Worm (Caenorhabditis elegans): ENCODE data around the gene C17H12.11.
A peak's percentile ranks its signal among the peaks of the same experiment; 100 is the strongest.

C17H12.11 gene

DNA sequence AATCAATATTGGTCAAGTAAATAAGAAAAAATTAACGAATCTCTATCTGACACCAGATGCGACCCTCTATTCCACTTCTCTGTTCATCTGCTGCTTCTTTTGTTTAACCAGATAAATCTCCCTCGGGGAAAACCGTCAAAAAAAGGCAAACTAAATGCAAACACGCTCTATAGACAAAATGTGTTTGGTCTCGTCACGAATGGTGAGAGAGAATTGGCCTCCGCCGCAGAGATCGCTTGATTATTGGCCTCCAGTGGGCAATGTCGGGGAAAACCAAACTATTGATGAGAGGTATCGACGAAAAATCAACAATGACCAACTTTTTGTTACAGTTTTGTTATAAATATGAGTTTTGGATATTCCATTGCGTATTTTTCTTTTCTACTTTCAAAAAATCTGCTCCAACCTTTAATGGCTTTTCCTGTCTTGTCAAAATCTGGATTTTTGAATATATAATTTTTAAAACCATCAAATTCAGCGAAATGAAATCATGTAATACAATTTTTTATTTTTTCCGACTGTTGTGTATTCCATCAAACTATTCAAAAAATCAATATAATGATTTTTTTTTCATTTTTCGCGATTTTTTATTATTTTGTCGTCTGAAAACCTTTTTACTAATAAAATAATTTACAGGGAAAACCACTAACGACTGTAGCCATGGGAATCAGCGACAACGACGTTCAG, 11.6 kb upstream of the C17H12.11 start, which contains the start of the genes C17H12.2 and vha-8 (continued):
- TF ChIP-seq nhr-76 (tag; optimal IDR thresholded peaks at IDR 0.05) (peak; percentile 35), mef-2 (tag; optimal IDR thresholded peaks at IDR 0.05) (peak; percentile 66), aly-2 (tag; optimal IDR thresholded peaks at IDR 0.05) (peak; percentile 84), C34B4.2 (tag; optimal IDR thresholded peaks at IDR 0.05) (no peak), unc-62 (GFP tag; optimal IDR thresholded peaks at IDR 0.05) (no peak), egl-27 (tag; optimal IDR thresholded peaks at IDR 0.05) (peak; percentile 38 to 76), nhr-11 (tag; optimal IDR thresholded peaks at IDR 0.05) (peak; percentile 47), isw-1 (GFP tag; IDR thresholded peaks at IDR 0.05) (peak; percentile 89), elt-2 (tag; optimal IDR thresholded peaks at IDR 0.05) (peak; percentile 7), zip-4 (GFP tag; optimal IDR thresholded peaks at IDR 0.05) (peak; percentile 69), egl-13 (tag; optimal IDR thresholded peaks at IDR 0.05) (peak; percentile 67), swsn-7 (tag; optimal IDR thresholded peaks at IDR 0.05) (peak; percentile 93), ces-1 (GFP tag; optimal IDR thresholded peaks at IDR 0.05) (no peak), ceh-90 (tag; optimal IDR thresholded peaks at IDR 0.05) (no peak), nhr-28 (tag; optimal IDR thresholded peaks at IDR 0.05) (no peak), ceh-63 (GFP tag; optimal IDR thresholded peaks at IDR 0.05) (no peak), xbp-1 (tag; optimal IDR thresholded peaks at IDR 0.05) (peak; percentile 92), unc-30 (tag; optimal IDR thresholded peaks at IDR 0.05) (no peak), tbx-2 (tag; optimal IDR thresholded peaks at IDR 0.05) (peak; percentile 93), skn-1 (tag; optimal IDR thresholded peaks at IDR 0.05) (peak; percentile 88), unc-130 (tag; optimal IDR thresholded peaks at IDR 0.05) (peak; percentile 97), dsc-1 (tag; optimal IDR thresholded peaks at IDR 0.05) (peak; percentile 89), fkh-10 (GFP tag; optimal IDR thresholded peaks at IDR 0.05) (peak; percentile 55), fkh-4 (tag; optimal IDR thresholded peaks at IDR 0.05; ENCODE audit: borderline replicate concordance) (peak; percentile 45), efl-1 (optimal IDR thresholded peaks at IDR 0.05) (peak; percentile 90 to 95), efl-1 (GFP tag; optimal IDR thresholded peaks at IDR 0.05 in 1 of 2) (peak; percentile 81 to 98), jun-1 (tag; optimal IDR thresholded peaks at IDR 0.05) (peak; percentile 90), nhr-85 (tag) (peak; percentile 94), vab-15 (tag; optimal IDR thresholded peaks at IDR 0.05) (peak; percentile 96), nhr-77 (tag; optimal IDR thresholded peaks at IDR 0.05) (peak; percentile 98), ceh-88 (GFP tag; IDR thresholded peaks at IDR 0.05) (no peak; the same call in 1 of the 2 replicates), lsy-2 (tag; optimal IDR thresholded peaks at IDR 0.05) (peak; percentile 93 to 96), nhr-237 (tag; optimal IDR thresholded peaks at IDR 0.05) (peak; percentile 92), mep-1 (tag; optimal IDR thresholded peaks at IDR 0.05) (peak; percentile 98)

DNA sequence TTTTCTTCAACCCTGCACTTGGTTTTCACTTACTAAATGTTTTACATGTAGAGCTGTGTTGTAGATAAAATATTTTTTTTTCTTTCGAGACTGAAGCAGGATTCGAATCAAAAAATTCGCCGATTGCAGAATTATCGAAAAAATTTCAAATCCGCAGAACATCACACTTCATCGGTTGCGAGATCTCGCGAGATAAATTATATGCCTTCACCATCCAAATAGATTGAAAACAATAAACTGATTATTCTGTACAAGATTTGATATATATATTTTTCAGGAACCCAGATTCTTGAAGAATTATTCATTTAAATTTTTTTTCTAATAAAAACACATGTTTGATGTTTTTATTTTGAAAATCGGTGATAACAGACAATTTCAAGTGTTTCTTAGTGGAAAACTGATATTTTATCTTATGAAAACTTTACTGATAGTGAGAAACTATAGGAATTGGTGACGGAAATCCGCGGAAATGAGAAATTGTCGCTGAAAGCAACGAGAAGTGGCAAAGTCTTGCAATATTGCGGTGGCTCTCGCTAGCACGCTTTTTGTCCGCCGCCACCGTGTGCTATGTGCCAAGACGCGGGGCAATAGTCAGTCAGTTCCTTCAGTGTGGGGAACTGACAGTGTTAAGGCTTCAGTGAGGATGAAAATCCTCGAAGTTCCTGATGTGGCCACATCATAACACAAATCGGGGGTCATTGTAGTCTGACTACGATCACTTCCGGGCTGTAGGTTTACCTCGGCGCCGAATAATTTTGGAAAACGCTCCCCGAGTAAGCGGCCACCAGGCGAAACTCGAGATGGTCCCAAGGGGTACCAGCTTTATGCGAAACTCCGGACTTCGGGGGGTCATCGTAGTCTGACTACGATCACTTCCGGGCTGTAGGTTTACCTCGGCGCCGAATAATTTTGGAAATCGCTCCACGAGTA, 9.5 kb upstream of the C17H12.11 start:
- TF ChIP-seq egl-13 (tag; optimal IDR thresholded peaks at IDR 0.05) (no peak), ceh-90 (tag; optimal IDR thresholded peaks at IDR 0.05) (no peak), unc-30 (tag; optimal IDR thresholded peaks at IDR 0.05) (no peak), F16B12.6 (tag; optimal IDR thresholded peaks at IDR 0.05) (no peak), irx-1 (tag; optimal IDR thresholded peaks at IDR 0.05) (no peak), jun-1 (tag; optimal IDR thresholded peaks at IDR 0.05) (no peak), alr-1 (tag; optimal IDR thresholded peaks at IDR 0.05; ENCODE audit: borderline replicate concordance) (no peak), dsc-1 (tag; optimal IDR thresholded peaks at IDR 0.05) (no peak), tbx-2 (tag; optimal IDR thresholded peaks at IDR 0.05) (no peak), snu-23 (GFP tag; optimal IDR thresholded peaks at IDR 0.05) (peak; percentile 35), swsn-7 (tag; optimal IDR thresholded peaks at IDR 0.05) (no peak), lin-39 (tag; optimal IDR thresholded peaks at IDR 0.05) (no peak), ztf-11 (tag; optimal IDR thresholded peaks at IDR 0.05) (no peak), mab-9 (GFP tag; IDR thresholded peaks at IDR 0.05) (no peak), ceh-63 (GFP tag; optimal IDR thresholded peaks at IDR 0.05) (no peak), unc-86 (tag; optimal IDR thresholded peaks at IDR 0.05) (no peak), pag-3 (tag; optimal IDR thresholded peaks at IDR 0.05; ENCODE audit: borderline replicate concordance, insufficient read depth) (no peak), nhr-84 (tag; optimal IDR thresholded peaks at IDR 0.05) (no peak), mdl-1 (tag; optimal IDR thresholded peaks at IDR 0.05) (no peak), unc-62 (GFP tag; optimal IDR thresholded peaks at IDR 0.05) (no peak), mep-1 (tag; optimal IDR thresholded peaks at IDR 0.05) (no peak), sup-37 (GFP tag; optimal IDR thresholded peaks at IDR 0.05) (no peak), pqm-1 (tag; optimal IDR thresholded peaks at IDR 0.05) (no peak), fkh-10 (GFP tag; optimal IDR thresholded peaks at IDR 0.05) (no peak), xbp-1 (tag; optimal IDR thresholded peaks at IDR 0.05) (no peak), snpc-4 (tag; optimal IDR thresholded peaks at IDR 0.05) (peak; percentile 49), skn-1 (tag; optimal IDR thresholded peaks at IDR 0.05) (no peak), ces-1 (GFP tag; optimal IDR thresholded peaks at IDR 0.05) (no peak), aly-2 (tag; optimal IDR thresholded peaks at IDR 0.05) (peak; percentile 74)
